Worm (Caenorhabditis elegans) whole organism, young adult: ENCODE data around the gene dhs-26.
A peak's percentile ranks its signal among the peaks of the same experiment; 100 is the strongest.

Experiments used
- B0019.2 ChIP-seq: fragments of 200-800 bp; sonication (Bioruptor generic); conservative IDR thresholded peaks from 2 replicates; pipeline ENCODE4 v1.3.6; 2022; ENCODE audit warnings: missing genetic modification reagents, missing genetic modification characterization, missing compliant biosample characterization
- C17E4.6 ChIP-seq: fragments of 200-800 bp; sonication (Bioruptor generic); IDR thresholded peaks from 2 replicates; pipeline ENCODE4 v1.3.6; 2022; ENCODE audit warnings: missing genetic modification reagents, missing genetic modification characterization, missing compliant biosample characterization
- F10E7.11 ChIP-seq: sonication (generic microtip); optimal IDR thresholded peaks from 2 replicates; lab custom pipeline; 2017; ENCODE audit warnings: mild to moderate bottlenecking, missing genetic modification characterization, moderate library complexity, missing compliant biosample characterization
- F22D6.2 ChIP-seq: sonication (generic microtip); optimal IDR thresholded peaks from 2 replicates; lab custom pipeline; 2016; ENCODE audit warnings: mild to moderate bottlenecking, missing genetic modification characterization, missing compliant biosample characterization
- F33H1.4 ChIP-seq: fragments of 200-800 bp; sonication (Bioruptor generic); IDR thresholded peaks from 2 replicates; pipeline ENCODE4 v1.3.6; 2022; ENCODE audit warnings: missing genetic modification reagents, missing genetic modification characterization, missing compliant biosample characterization
- F37B4.10 ChIP-seq: fragments of 200-800 bp; sonication (Bioruptor generic); IDR thresholded peaks from 2 replicates; pipeline ENCODE4 v1.3.6; 2022; ENCODE audit warnings: missing genetic modification characterization, missing compliant biosample characterization
- F39B2.1 ChIP-seq: fragments of 200-800 bp; sonication (Bioruptor generic); IDR thresholded peaks from 2 replicates; pipeline ENCODE4 v1.3.6; 2022; ENCODE audit warnings: missing genetic modification reagents, missing genetic modification characterization, missing compliant biosample characterization
- F49E8.2 ChIP-seq: sonication (generic microtip); optimal IDR thresholded peaks from 3 replicates; lab custom pipeline; 2017; ENCODE audit warnings: missing genetic modification characterization, mild to moderate bottlenecking, missing compliant biosample characterization, antibody characterized with exemption, moderate library complexity; ENCODE audit not compliant: insufficient read depth
- F57A8.1 ChIP-seq: fragments of 200-800 bp; sonication (Bioruptor generic); optimal IDR thresholded peaks from 2 replicates; lab custom pipeline; 2018; ENCODE audit warnings: mild to moderate bottlenecking, missing genetic modification characterization, moderate library complexity, missing compliant biosample characterization
- F57C9.4 ChIP-seq: sonication (generic microtip); optimal IDR thresholded peaks from 2 replicates; lab custom pipeline; 2017; ENCODE audit warnings: mild to moderate bottlenecking, missing genetic modification characterization, missing compliant biosample characterization
- K12H6.12 ChIP-seq: fragments of 200-800 bp; sonication (Bioruptor generic); optimal IDR thresholded peaks from 2 replicates; lab custom pipeline; 2018; ENCODE audit warnings: mild to moderate bottlenecking, missing genetic modification characterization, missing compliant biosample characterization
- T26A5.8 ChIP-seq: sonication (generic microtip); optimal IDR thresholded peaks from 2 replicates; lab custom pipeline; 2016; ENCODE audit warnings: missing genetic modification characterization, missing compliant biosample characterization
- Y53F4B.3 ChIP-seq: fragments of 200-800 bp; sonication (Bioruptor generic); IDR thresholded peaks from 2 replicates; pipeline ENCODE4 v1.3.6; 2022; ENCODE audit warnings: missing genetic modification reagents, missing genetic modification characterization, missing compliant biosample characterization
- Y53G8AR.9 ChIP-seq: fragments of 200-800 bp; sonication (Bioruptor generic); conservative IDR thresholded peaks from 2 replicates; pipeline ENCODE4 v1.3.6; 2022; ENCODE audit warnings: missing genetic modification reagents, missing genetic modification characterization, missing compliant biosample characterization
- ama-1 ChIP-seq, 3 experiments: fragments of 150-350 bp in 1 of 3; sonication (generic microtip) in 2 of 3; optimal IDR thresholded peaks; 2 replicates each; lab custom pipeline; 2014 to 2018; ENCODE audit warnings: missing biosample characterization in 2 of 3, missing genetic modification characterization in 2 of 3, missing genetic modification reagents in 2 of 3
- attf-3 ChIP-seq: fragments of 200-800 bp; sonication (Bioruptor generic); conservative IDR thresholded peaks from 2 replicates; pipeline ENCODE4 v1.3.6; 2022; ENCODE audit warnings: missing genetic modification reagents, missing genetic modification characterization, missing compliant biosample characterization
- attf-6 ChIP-seq: fragments of 200-800 bp; sonication (Bioruptor generic); IDR thresholded peaks from 2 replicates; pipeline ENCODE4 v1.3.6; 2022; ENCODE audit warnings: missing genetic modification reagents, missing genetic modification characterization, missing compliant biosample characterization
- cebp-1 ChIP-seq, 2 experiments: fragments of 200-800 bp in 1 of 2; sonication (Bioruptor generic) in 1 of 2; sonication (generic microtip) in 1 of 2; IDR thresholded peaks in 1 of 2; optimal IDR thresholded peaks in 1 of 2; 2 replicates each; pipeline versions ENCODE4 v1.3.6 to Lab custom; 2017 to 2022; ENCODE audit warnings: missing compliant biosample characterization in 2 of 2, missing genetic modification characterization in 2 of 2, mild to moderate bottlenecking in 1 of 2, missing genetic modification reagents in 1 of 2, moderate library complexity in 1 of 2
- ceh-27 ChIP-seq: fragments of 200-800 bp; sonication (Bioruptor generic); optimal IDR thresholded peaks from 2 replicates; lab custom pipeline; 2018; ENCODE audit warnings: mild to moderate bottlenecking, missing genetic modification characterization, moderate library complexity, missing compliant biosample characterization
- ceh-40 ChIP-seq: fragments of 200-800 bp; sonication (Bioruptor generic); IDR thresholded peaks from 2 replicates; pipeline ENCODE4 v1.3.6; 2022; ENCODE audit warnings: missing genetic modification characterization, missing compliant biosample characterization
- ceh-79 ChIP-seq: sonication (generic microtip); optimal IDR thresholded peaks from 2 replicates; lab custom pipeline; 2017; ENCODE audit warnings: mild to moderate bottlenecking, missing genetic modification characterization, missing compliant biosample characterization
- dpl-1 ChIP-seq: fragments of 150-350 bp; optimal IDR thresholded peaks from 2 replicates; lab custom pipeline; 2014; ENCODE audit warnings: missing biosample characterization, missing genetic modification reagents, missing genetic modification characterization
- egl-18 ChIP-seq: fragments of 200-800 bp; sonication (Bioruptor generic); IDR thresholded peaks from 2 replicates; pipeline ENCODE4 v1.3.6; 2022; ENCODE audit warnings: missing genetic modification reagents, missing genetic modification characterization, missing compliant biosample characterization
- egrh-3 ChIP-seq: fragments of 200-800 bp; sonication (Bioruptor generic); IDR thresholded peaks from 2 replicates; pipeline ENCODE4 v1.3.6; 2022; ENCODE audit warnings: missing genetic modification reagents, missing genetic modification characterization, missing compliant biosample characterization
- ekl-4 ChIP-seq: fragments of 200-800 bp; sonication (Bioruptor generic); IDR thresholded peaks from 2 replicates; pipeline ENCODE4 v1.3.6; 2022; ENCODE audit warnings: missing genetic modification reagents, missing genetic modification characterization, missing compliant biosample characterization
- ets-4 ChIP-seq: fragments of 200-800 bp; sonication (Bioruptor generic); optimal IDR thresholded peaks from 2 replicates; lab custom pipeline; 2018; ENCODE audit warnings: mild to moderate bottlenecking, missing genetic modification characterization, missing compliant biosample characterization
- fkh-3 ChIP-seq: sonication (generic microtip); optimal IDR thresholded peaks from 2 replicates; lab custom pipeline; 2016; ENCODE audit warnings: mild to moderate bottlenecking, missing genetic modification characterization, missing compliant biosample characterization
- gei-17 ChIP-seq: fragments of 200-800 bp; sonication (Bioruptor generic); optimal IDR thresholded peaks from 2 replicates; lab custom pipeline; 2018; ENCODE audit warnings: mild to moderate bottlenecking, missing genetic modification characterization, missing compliant biosample characterization
- hsf-1 ChIP-seq: fragments of 200-800 bp; sonication (Bioruptor generic); IDR thresholded peaks from 2 replicates; pipeline ENCODE4 v1.3.6; 2022; ENCODE audit warnings: missing genetic modification reagents, missing genetic modification characterization, missing compliant biosample characterization
- let-526 ChIP-seq: fragments of 200-800 bp; sonication (Bioruptor generic); IDR thresholded peaks from 2 replicates; pipeline ENCODE4 v1.3.6; 2022; ENCODE audit warnings: missing genetic modification reagents, missing genetic modification characterization, missing compliant biosample characterization
- let-607 ChIP-seq, 2 experiments: fragments of 200-800 bp in 1 of 2; sonication (Bioruptor generic) in 1 of 2; sonication (generic microtip) in 1 of 2; optimal IDR thresholded peaks; 2 replicates each; lab custom pipeline; 2016 to 2018; ENCODE audit warnings: mild to moderate bottlenecking in 2 of 2, missing compliant biosample characterization in 2 of 2, missing genetic modification characterization in 2 of 2, moderate library complexity in 2 of 2, missing genotype in 1 of 2
- lin-35 ChIP-seq, 3 experiments: fragments of 150-350 bp in 2 of 3; sonication (generic microtip) in 1 of 3; optimal IDR thresholded peaks; 2 replicates each; lab custom pipeline; 2014 to 2018; ENCODE audit warnings: missing biosample characterization in 3 of 3, missing genetic modification characterization in 3 of 3, missing genetic modification reagents in 3 of 3
- lin-54 ChIP-seq: fragments of 200-800 bp; sonication (Bioruptor generic); optimal IDR thresholded peaks from 2 replicates; lab custom pipeline; 2018; ENCODE audit warnings: mild to moderate bottlenecking, missing genetic modification characterization, missing compliant biosample characterization
- lir-1 ChIP-seq: fragments of 200-800 bp; sonication (Bioruptor generic); conservative IDR thresholded peaks from 2 replicates; pipeline ENCODE4 v1.3.6; 2022; ENCODE audit warnings: missing genetic modification reagents, missing genetic modification characterization, missing compliant biosample characterization
- madf-3 ChIP-seq: fragments of 200-800 bp; sonication (Bioruptor generic); IDR thresholded peaks from 2 replicates; pipeline ENCODE4 v1.3.6; 2022; ENCODE audit warnings: missing genetic modification reagents, missing genetic modification characterization, missing compliant biosample characterization
- madf-6 ChIP-seq: fragments of 200-800 bp; sonication (Bioruptor generic); IDR thresholded peaks from 2 replicates; pipeline ENCODE4 v1.3.6; 2022; ENCODE audit warnings: missing genetic modification reagents, missing genetic modification characterization, missing compliant biosample characterization
- mxl-1 ChIP-seq: sonication (generic microtip); optimal IDR thresholded peaks from 2 replicates; lab custom pipeline; 2016; ENCODE audit warnings: missing genetic modification characterization, missing compliant biosample characterization
- nhr-90 ChIP-seq: sonication (generic microtip); optimal IDR thresholded peaks from 2 replicates; lab custom pipeline; 2016; ENCODE audit warnings: missing genotype, mild to moderate bottlenecking, missing genetic modification characterization, missing compliant biosample characterization
- rcor-1 ChIP-seq: fragments of 200-800 bp; sonication (Bioruptor generic); IDR thresholded peaks from 2 replicates; pipeline ENCODE4 v1.3.6; 2022; ENCODE audit warnings: missing genetic modification reagents, missing genetic modification characterization, missing compliant biosample characterization
- sdz-38 ChIP-seq: sonication (generic microtip); optimal IDR thresholded peaks from 2 replicates; lab custom pipeline; 2016; ENCODE audit warnings: missing genotype, missing genetic modification characterization, missing compliant biosample characterization
- snpc-1.1 ChIP-seq: sonication (generic microtip); optimal IDR thresholded peaks from 2 replicates; lab custom pipeline; 2017; ENCODE audit warnings: missing genetic modification characterization, mild to moderate bottlenecking, missing compliant biosample characterization, antibody characterized with exemption, moderate library complexity, missing genotype, missing genetic modification reagents; ENCODE audit not compliant: insufficient read depth
- snpc-3.4 ChIP-seq: sonication (generic microtip); optimal IDR thresholded peaks from 2 replicates; lab custom pipeline; 2017; ENCODE audit warnings: missing genetic modification characterization, mild to moderate bottlenecking, missing compliant biosample characterization, antibody characterized with exemption, moderate library complexity, missing genotype, missing genetic modification reagents
- somi-1 ChIP-seq: fragments of 200-800 bp; sonication (Bioruptor generic); optimal IDR thresholded peaks from 2 replicates; lab custom pipeline; 2018; ENCODE audit warnings: mild to moderate bottlenecking, missing genetic modification characterization, missing compliant biosample characterization
- ztf-22 ChIP-seq: fragments of 200-800 bp; sonication (Bioruptor generic); optimal IDR thresholded peaks from 2 replicates; lab custom pipeline; 2018; ENCODE audit warnings: mild to moderate bottlenecking, missing genetic modification characterization, moderate library complexity, missing compliant biosample characterization
- ztf-25 ChIP-seq: fragments of 200-800 bp; sonication (Bioruptor generic); IDR thresholded peaks from 2 replicates; pipeline ENCODE4 v1.3.6; 2022; ENCODE audit warnings: missing genetic modification reagents, missing genetic modification characterization, missing compliant biosample characterization
- ztf-26 ChIP-seq: sonication (generic microtip); optimal IDR thresholded peaks from 2 replicates; lab custom pipeline; 2017; ENCODE audit warnings: missing genetic modification characterization, missing compliant biosample characterization
- ztf-28 ChIP-seq: fragments of 200-800 bp; sonication (Bioruptor generic); IDR thresholded peaks from 2 replicates; pipeline ENCODE4 v1.3.6; 2022; ENCODE audit warnings: missing genetic modification reagents, missing genetic modification characterization, missing compliant biosample characterization

dhs-26 gene

ce11 chrX:3371264-3371663 lies 9.0 kb upstream of the dhs-26 start (continued):
- TF ChIP-seq attf-6 (peak; percentile 50; the same call in 1 of the 2 replicates), let-607 (tag; optimal IDR thresholded peaks at IDR 0.05; lab: Kevin White, UChicago) (peak; percentile 5 to 25), madf-6 (GFP tag; lab: Robert Waterston, UW) (peak; percentile 52; the same call in 1 of the 2 replicates), madf-3 (peak; percentile 77; the same call in 1 of the 2 replicates), T26A5.8 (no peak), F39B2.1 (GFP tag; lab: Robert Waterston, UW) (no peak), F33H1.4 (no peak), mxl-1 (tag; lab: Kevin White, UChicago) (peak; percentile 44), ztf-22 (peak; percentile 38), F37B4.10 (no peak), F22D6.2 (no peak), cebp-1 (GFP tag; IDR thresholded peaks at IDR 0.05; lab: Robert Waterston, UW) (0 out of 2 replicates have a peak, but pooled peaks have one; percentile 30), cebp-1 (tag; optimal IDR thresholded peaks at IDR 0.05; lab: Kevin White, UChicago) (peak; percentile 74), ekl-4 (GFP tag; lab: Robert Waterston, UW) (peak; percentile 79), let-526 (GFP tag; lab: Robert Waterston, UW) (no peak), rcor-1 (GFP tag; lab: Robert Waterston, UW) (peak; percentile 75), ztf-28 (peak; percentile 28; the same call in 1 of the 2 replicates), F57C9.4 (tag; lab: Kevin White, UChicago) (no peak), egrh-3 (GFP tag; lab: Robert Waterston, UW) (peak; percentile 57; the same call in 1 of the 2 replicates), lir-1 (GFP tag; lab: Robert Waterston, UW) (0 out of 2 replicates have a peak, but pooled peaks have one; percentile 21), C17E4.6 (GFP tag; lab: Robert Waterston, UW) (no peak), Y53G8AR.9 (GFP tag; lab: Robert Waterston, UW) (peak; percentile 39; the same call in 1 of the 2 replicates), ama-1 (optimal IDR thresholded peaks at IDR 0.05; lab: Kevin White, UChicago) (no peak), ama-1 (GFP tag; optimal IDR thresholded peaks at IDR 0.05; lab: Kevin White, UChicago) (peak; percentile 75 to 90), ceh-79 (tag; lab: Kevin White, UChicago) (peak; percentile 35), snpc-1.1 (tag; lab: Kevin White, UChicago) (peak; percentile 41), dpl-1 (GFP tag; lab: Kevin White, UChicago) (no peak), egl-18 (GFP tag; lab: Robert Waterston, UW) (0 out of 2 replicates have a peak, but pooled peaks have one; percentile 55), ztf-26 (tag; lab: Kevin White, UChicago) (peak; percentile 51), somi-1 (GFP tag; lab: Kevin White, UChicago) (peak; percentile 26), F57A8.1 (GFP tag; lab: Kevin White, UChicago) (peak; percentile 59), gei-17 (peak; percentile 60), attf-3 (GFP tag; lab: Robert Waterston, UW) (no peak; the same call in 1 of the 2 replicates), ceh-27 (GFP tag; lab: Kevin White, UChicago) (peak; percentile 74), fkh-3 (tag; lab: Kevin White, UChicago) (peak; percentile 33), ceh-40 (GFP tag; lab: Robert Waterston, UW) (peak; percentile 81; the same call in 1 of the 2 replicates), B0019.2 (GFP tag; lab: Robert Waterston, UW) (no peak), nhr-90 (tag; lab: Kevin White, UChicago) (peak; percentile 78), K12H6.12 (tag; lab: Kevin White, UChicago) (peak; percentile 52), Y53F4B.3 (GFP tag; lab: Robert Waterston, UW) (no peak), lin-54 (GFP tag; lab: Kevin White, UChicago) (peak; percentile 54), hsf-1 (no peak), F49E8.2 (no peak), lin-35 (GFP tag; optimal IDR thresholded peaks at IDR 0.05; lab: Kevin White, UChicago) (peak in 1 of 3 experiments; percentile 69), ets-4 (GFP tag; lab: Kevin White, UChicago) (peak; percentile 57), ztf-25 (peak; percentile 96), F10E7.11 (tag; lab: Kevin White, UChicago) (no peak), sdz-38 (tag; lab: Kevin White, UChicago) (no peak), snpc-3.4 (tag; lab: Kevin White, UChicago) (peak; percentile 86)
